Fruit fly (Drosophila melanogaster): ENCODE measurements around the gene CG32344.
A peak's percentile ranks its signal among the peaks of the same experiment; 100 is the strongest.

CG32344 gene

DNA sequence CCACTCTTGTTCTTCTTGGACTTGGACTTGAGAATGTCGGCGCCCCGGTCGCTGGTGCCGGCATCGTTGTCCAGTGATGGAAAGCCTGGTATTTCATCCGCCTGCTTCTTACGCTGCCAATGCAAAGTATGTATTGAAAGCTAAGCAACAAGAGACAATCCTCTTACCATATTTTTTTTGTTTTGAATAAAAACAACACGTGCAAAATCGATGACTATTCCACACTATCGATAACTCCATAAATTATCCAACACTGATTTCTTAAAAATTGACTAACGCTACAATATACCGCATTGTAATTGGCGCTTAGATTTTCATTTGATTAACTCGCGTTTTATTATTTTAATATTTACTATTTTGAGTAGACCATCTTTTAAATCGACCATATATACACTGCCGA lies at the start of gene CG32344:
Gene CG32344, minus strand, starts transcription at position 235 of the 400 bp plus-strand sequence.
- peak; percentile 63 for TF ChIP-seq Myc (optimal IDR thresholded peaks at IDR 0.05)
- TF ChIP-seq dsf (GFP tag; optimal IDR thresholded peaks at IDR 0.05; ENCODE audit: borderline replicate concordance): no peak
- no peak for TF ChIP-seq ey (GFP tag; optimal IDR thresholded peaks at IDR 0.05)
- TF ChIP-seq brk (GFP tag; optimal IDR thresholded peaks at IDR 0.05): no peak
- TF ChIP-seq Jra (GFP tag; optimal IDR thresholded peaks at IDR 0.05): peak; percentile 25
- no peak for TF ChIP-seq Vsx2 (GFP tag; optimal IDR thresholded peaks at IDR 0.05; ENCODE audit: partially characterized antibody)
- no peak for TF ChIP-seq Sp1 (GFP tag; optimal IDR thresholded peaks at IDR 0.05)
- no peak for TF ChIP-seq Mio (GFP tag; optimal IDR thresholded peaks at IDR 0.05)
- no peak for TF ChIP-seq fru (GFP tag; optimal IDR thresholded peaks at IDR 0.05)
- no peak for TF ChIP-seq CrebA (GFP tag; optimal IDR thresholded peaks at IDR 0.05; ENCODE audit: borderline replicate concordance)
- TF ChIP-seq foxo (GFP tag; optimal IDR thresholded peaks at IDR 0.05): no peak
- TF ChIP-seq jim (GFP tag; optimal IDR thresholded peaks at IDR 0.05): no peak
- no peak for TF ChIP-seq OdsH (GFP tag; optimal IDR thresholded peaks at IDR 0.05)
- TF ChIP-seq br (GFP tag; optimal IDR thresholded peaks at IDR 0.05): no peak
- no peak for TF ChIP-seq woc (GFP tag; optimal IDR thresholded peaks at IDR 0.05)

DNA sequence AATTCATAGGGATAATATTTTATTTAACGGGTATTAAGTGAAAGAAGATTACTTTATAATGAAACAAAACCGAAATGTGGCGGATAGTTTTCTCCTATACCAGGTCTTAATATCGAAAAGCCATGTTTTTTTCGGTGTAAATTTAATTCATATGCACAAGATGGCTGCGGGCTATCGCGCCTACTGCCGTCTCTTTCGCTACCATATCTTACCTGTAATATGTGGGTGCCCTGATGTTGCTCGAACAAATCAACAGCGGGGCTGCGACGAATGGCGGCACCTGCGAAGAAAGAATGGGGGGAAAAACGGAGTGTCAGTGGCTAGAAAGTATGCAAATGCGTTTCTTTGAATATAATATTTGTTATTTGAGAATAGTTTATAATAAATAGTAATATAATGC lies 46.7 kb upstream of the CG32344 start:
- TF ChIP-seq usp (GFP tag; optimal IDR thresholded peaks at IDR 0.05) (no peak), Hr83 (GFP tag; optimal IDR thresholded peaks at IDR 0.05; ENCODE audit: poor library complexity, severe bottlenecking) (no peak), Mio (GFP tag; optimal IDR thresholded peaks at IDR 0.05) (no peak), Rel (GFP tag; optimal IDR thresholded peaks at IDR 0.05) (no peak), Rel (tag; optimal IDR thresholded peaks at IDR 0.05) (no peak), CrebA (GFP tag; optimal IDR thresholded peaks at IDR 0.05; ENCODE audit: borderline replicate concordance) (no peak), dl (GFP tag; optimal IDR thresholded peaks at IDR 0.05; ENCODE audit: insufficient read depth in 1 of 2, partially characterized antibody in 2 of 2) (no peak), Vsx2 (GFP tag; optimal IDR thresholded peaks at IDR 0.05; ENCODE audit: partially characterized antibody) (no peak), brk (GFP tag; optimal IDR thresholded peaks at IDR 0.05) (no peak), GATAd (GFP tag; optimal IDR thresholded peaks at IDR 0.05) (no peak), sv (GFP tag; optimal IDR thresholded peaks at IDR 0.05) (no peak), sage (GFP tag; optimal IDR thresholded peaks at IDR 0.05) (no peak), dsf (GFP tag; optimal IDR thresholded peaks at IDR 0.05; ENCODE audit: borderline replicate concordance) (no peak), Hnf4 (GFP tag; optimal IDR thresholded peaks at IDR 0.05) (no peak), tai (GFP tag; optimal IDR thresholded peaks at IDR 0.05) (no peak), CG32264 (GFP tag; optimal IDR thresholded peaks at IDR 0.05) (no peak), Sp1 (GFP tag; optimal IDR thresholded peaks at IDR 0.05) (no peak), CG9705 (GFP tag; optimal IDR thresholded peaks at IDR 0.05) (no peak), HLH106 (tag; optimal IDR thresholded peaks at IDR 0.05) (no peak)

DNA sequence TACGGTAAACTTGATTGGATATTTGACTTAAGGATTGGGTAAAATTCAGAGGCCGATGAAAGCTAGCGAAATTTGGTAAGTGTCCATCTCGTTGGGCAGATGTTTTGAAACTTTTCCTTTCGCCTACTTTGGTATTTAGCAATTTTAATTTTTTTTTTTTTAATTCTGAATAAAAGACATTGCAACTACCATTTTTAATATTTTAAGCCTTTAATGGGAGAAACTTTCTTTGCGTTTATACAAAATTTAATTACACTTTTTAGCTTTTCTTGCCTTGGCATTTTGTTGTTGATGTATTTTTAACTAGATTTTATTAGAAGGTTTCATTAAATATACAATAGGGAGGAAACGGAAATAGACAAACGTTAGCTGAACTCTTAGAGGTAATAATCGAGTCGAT lies 41.8 kb upstream of the CG32344 start, which contains the start of gene CG13884:
Gene CG13884, minus strand, starts transcription at position 101 of the 400 bp plus-strand sequence.
- no peak for TF ChIP-seq CG9705 (GFP tag; optimal IDR thresholded peaks at IDR 0.05)
- TF ChIP-seq lola (GFP tag; optimal IDR thresholded peaks at IDR 0.05): no peak
- TF ChIP-seq CrebA (GFP tag; optimal IDR thresholded peaks at IDR 0.05; ENCODE audit: borderline replicate concordance): no peak
- TF ChIP-seq Hr78 (GFP tag; optimal IDR thresholded peaks at IDR 0.05): no peak
- TF ChIP-seq rgr (GFP tag; optimal IDR thresholded peaks at IDR 0.05): no peak

DNA sequence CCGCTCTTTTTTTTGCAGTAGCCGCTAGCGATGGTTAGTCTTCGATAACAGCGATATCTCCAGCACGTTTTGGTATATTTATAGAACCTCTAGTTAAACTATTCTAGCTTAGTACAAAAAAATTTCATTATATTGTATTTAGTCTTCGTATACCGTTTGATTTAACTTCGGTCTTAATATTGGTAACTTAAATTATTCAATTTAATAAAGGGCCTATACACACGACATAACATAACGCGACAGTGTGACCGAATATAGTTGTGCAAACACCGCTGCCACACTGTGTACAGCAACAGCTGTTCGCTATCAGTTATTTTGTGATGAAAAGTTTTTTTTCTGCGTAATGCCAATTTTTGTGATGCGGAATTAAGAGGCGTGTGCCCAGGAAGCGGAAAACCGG lies 36.7 kb upstream of the CG32344 start, which contains the start of the genes Cdc5 and CG1233:
Gene Cdc5, minus strand, starts transcription at position 183 of the 400 bp plus-strand sequence.
Gene CG1233, plus strand, starts transcription at position 272 of the 400 bp plus-strand sequence.
- TF ChIP-seq Hnf4 (GFP tag; optimal IDR thresholded peaks at IDR 0.05) (no peak), Vsx2 (GFP tag; optimal IDR thresholded peaks at IDR 0.05; ENCODE audit: partially characterized antibody) (peak; percentile 99), tai (GFP tag; optimal IDR thresholded peaks at IDR 0.05) (no peak), Sp1 (GFP tag; optimal IDR thresholded peaks at IDR 0.05) (no peak), Dfd (GFP tag; optimal IDR thresholded peaks at IDR 0.05) (no peak), dl (GFP tag; optimal IDR thresholded peaks at IDR 0.05; ENCODE audit: insufficient read depth in 1 of 2, partially characterized antibody in 2 of 2) (peak in 1 of 2 experiments; percentile 76), Rel (GFP tag; optimal IDR thresholded peaks at IDR 0.05) (no peak), Rel (tag; optimal IDR thresholded peaks at IDR 0.05) (no peak), jim (GFP tag; optimal IDR thresholded peaks at IDR 0.05) (no peak), N (GFP tag; optimal IDR thresholded peaks at IDR 0.05) (no peak), pan (optimal IDR thresholded peaks at IDR 0.05) (no peak), HLH106 (tag; optimal IDR thresholded peaks at IDR 0.05) (no peak), psq (GFP tag; optimal IDR thresholded peaks at IDR 0.05) (no peak), sv (GFP tag; optimal IDR thresholded peaks at IDR 0.05) (peak; percentile 16), Dif (GFP tag; optimal IDR thresholded peaks at IDR 0.05; ENCODE audit: partially characterized antibody) (peak; percentile 98), woc (GFP tag; optimal IDR thresholded peaks at IDR 0.05) (no peak)
